Worm (Caenorhabditis elegans) whole organism, early embryonic: ENCODE data around the gene npp-23.

Source experiments
- aly-1 ChIP-seq: sonication (generic microtip); optimal IDR thresholded peaks from 2 replicates; lab custom pipeline; 2016; ENCODE audit warnings: missing genetic modification characterization, missing compliant biosample characterization
- ama-1 ChIP-seq: fragments of 150-350 bp; optimal IDR thresholded peaks from 2 replicates; lab custom pipeline; 2014
- ceh-13 ChIP-seq: fragments of 200-800 bp; sonication (Bioruptor generic); optimal IDR thresholded peaks from 2 replicates; lab custom pipeline; 2018; ENCODE audit warnings: mild to moderate bottlenecking, missing genetic modification characterization, missing compliant biosample characterization
- ceh-36 ChIP-seq: sonication (generic microtip); optimal IDR thresholded peaks from 2 replicates; lab custom pipeline; 2016; ENCODE audit warnings: missing genetic modification characterization, inconsistent platforms, missing compliant biosample characterization
- ets-7 ChIP-seq: sonication (generic microtip); optimal IDR thresholded peaks from 2 replicates; lab custom pipeline; 2016; ENCODE audit warnings: missing genotype, missing genetic modification characterization, missing compliant biosample characterization
- hmbx-1 ChIP-seq: sonication (generic microtip); optimal IDR thresholded peaks from 2 replicates; lab custom pipeline; 2016; ENCODE audit warnings: mild to moderate bottlenecking, missing genetic modification characterization, missing compliant biosample characterization
- hmg-4 ChIP-seq: fragments of 200-800 bp; sonication (Bioruptor generic); optimal IDR thresholded peaks from 2 replicates; lab custom pipeline; 2018; ENCODE audit warnings: mild to moderate bottlenecking, missing genetic modification characterization, missing compliant biosample characterization
- pes-1 ChIP-seq: fragments of 200-800 bp; sonication (Bioruptor generic); IDR thresholded peaks from 2 replicates; pipeline ENCODE4 v1.3.6; 2022; ENCODE audit warnings: missing genetic modification reagents, missing genetic modification characterization, missing compliant biosample characterization
- scrt-1 ChIP-seq: fragments of 200-800 bp; sonication (Bioruptor generic); IDR thresholded peaks from 2 replicates; pipeline ENCODE4 v1.3.6; 2022; ENCODE audit warnings: missing genetic modification characterization, missing compliant biosample characterization
- sea-1 ChIP-seq: fragments of 200-800 bp; sonication (Bioruptor generic); conservative IDR thresholded peaks from 2 replicates; pipeline ENCODE4 v1.3.6; 2022; ENCODE audit warnings: missing genetic modification characterization, missing compliant biosample characterization
- tbx-11 ChIP-seq: fragments of 200-800 bp; sonication (Bioruptor generic); IDR thresholded peaks from 2 replicates; pipeline ENCODE4 v1.3.6; 2022; ENCODE audit warnings: missing genetic modification characterization, missing compliant biosample characterization
- tra-4 ChIP-seq: sonication (generic microtip); optimal IDR thresholded peaks from 2 replicates; lab custom pipeline; 2017; ENCODE audit warnings: missing genetic modification characterization, missing compliant biosample characterization

ce11 chrIV:8820041-8820440 lies 49.4 kb downstream of the npp-23 start, which contains the start of gene T28C6.3:
- TF ChIP-seq ama-1 (lab: Kevin White, UChicago) (no peak), hmg-4 (GFP tag; lab: Kevin White, UChicago) (no peak), hmbx-1 (tag; lab: Kevin White, UChicago) (no peak), sea-1 (no peak), tra-4 (no peak), ets-7 (tag; lab: Kevin White, UChicago) (no peak), aly-1 (tag; lab: Kevin White, UChicago) (no peak), ceh-13 (GFP tag; lab: Kevin White, UChicago) (no peak), ceh-36 (tag; lab: Kevin White, UChicago) (no peak), pes-1 (GFP tag; lab: Robert Waterston, UW) (no peak), scrt-1 (GFP tag; lab: Robert Waterston, UW) (no peak), tbx-11 (no peak)
